Fruit fly (Drosophila melanogaster) whole organism, adult: ENCODE measurements around the gene meng.

Source experiments
- CG11617 ChIP-seq: fragments of 200-800 bp; sonication (Bioruptor generic); optimal IDR thresholded peaks from 2 replicates; lab custom pipeline; 2017; ENCODE audit warnings: mild to moderate bottlenecking, missing biosample characterization, missing genetic modification reagents, missing genetic modification characterization
- CG12768 ChIP-seq: fragments of 200-800 bp; sonication (Bioruptor generic); optimal IDR thresholded peaks from 2 replicates; lab custom pipeline; 2017; ENCODE audit warnings: missing biosample characterization, missing genetic modification characterization, mild to moderate bottlenecking, moderate library complexity, missing genetic modification reagents
- CG14711 ChIP-seq: fragments of 200-800 bp; sonication (Bioruptor generic); optimal IDR thresholded peaks from 2 replicates; lab custom pipeline; 2018; ENCODE audit warnings: missing biosample characterization, mild to moderate bottlenecking, missing genetic modification characterization, moderate library complexity
- CG1620 ChIP-seq: fragments of 200-800 bp; sonication (Bioruptor generic); optimal IDR thresholded peaks from 2 replicates; lab custom pipeline; 2016; ENCODE audit warnings: missing biosample characterization, missing genetic modification characterization
- CG33017 ChIP-seq: fragments of 200-800 bp; sonication (Bioruptor generic); optimal IDR thresholded peaks from 2 replicates; lab custom pipeline; 2018; ENCODE audit warnings: missing biosample characterization, mild to moderate bottlenecking, missing genetic modification characterization, moderate library complexity
- CG5204 ChIP-seq: fragments of 200-800 bp; sonication (Bioruptor generic); optimal IDR thresholded peaks from 2 replicates; lab custom pipeline; 2016; ENCODE audit warnings: missing biosample characterization, missing genetic modification characterization
- CG7045 ChIP-seq: fragments of 200-800 bp; sonication (Bioruptor generic); optimal IDR thresholded peaks from 2 replicates; lab custom pipeline; 2017; ENCODE audit warnings: missing biosample characterization, mild to moderate bottlenecking, missing genetic modification characterization
- CG7101 ChIP-seq: fragments of 200-800 bp; sonication (Bioruptor generic); optimal IDR thresholded peaks from 2 replicates; lab custom pipeline; 2018; ENCODE audit warnings: missing biosample characterization, mild to moderate bottlenecking, missing genetic modification characterization, moderate library complexity
- Clk ChIP-seq: fragments of 200-800 bp; sonication (Bioruptor generic); optimal IDR thresholded peaks from 2 replicates; lab custom pipeline; 2017; ENCODE audit warnings: missing biosample characterization, missing genetic modification characterization
- Crg-1 ChIP-seq: fragments of 200-800 bp; sonication (Bioruptor generic); optimal IDR thresholded peaks from 2 replicates; lab custom pipeline; 2016; ENCODE audit warnings: missing biosample characterization, missing genetic modification characterization
- Hr96 ChIP-seq: fragments of 200-800 bp; sonication (Bioruptor generic); optimal IDR thresholded peaks from 2 replicates; lab custom pipeline; 2016; ENCODE audit warnings: missing biosample characterization, missing genetic modification characterization
- Mnt ChIP-seq: fragments of 200-800 bp; sonication (Bioruptor generic); optimal IDR thresholded peaks from 2 replicates; lab custom pipeline; 2016; ENCODE audit warnings: missing biosample characterization, mild to moderate bottlenecking, missing genetic modification characterization
- bab1 ChIP-seq: fragments of 200-800 bp; sonication (Bioruptor generic); optimal IDR thresholded peaks from 3 replicates; lab custom pipeline; 2019; ENCODE audit warnings: missing biosample characterization, mild to moderate bottlenecking, missing genetic modification characterization, moderate library complexity
- cic ChIP-seq: fragments of 200-800 bp; sonication (Bioruptor generic); optimal IDR thresholded peaks from 2 replicates; lab custom pipeline; 2017; ENCODE audit warnings: missing biosample characterization, mild to moderate bottlenecking, missing genetic modification characterization, moderate library complexity
- cnc ChIP-seq, 2 experiments: fragments of >200 bp; optimal IDR thresholded peaks; 2 replicates each; lab custom pipeline; 2017
- kay ChIP-seq: fragments of 200-800 bp; sonication (Bioruptor generic); peaks from one replicate; lab custom pipeline; 2016; ENCODE audit warnings: missing biosample characterization, missing genetic modification characterization, borderline replicate concordance
- ovo ChIP-seq: fragments of 200-800 bp; sonication (Bioruptor generic); optimal IDR thresholded peaks from 2 replicates; lab custom pipeline; 2016; ENCODE audit warnings: missing biosample characterization, missing genetic modification characterization
- pad ChIP-seq: fragments of 200-800 bp; sonication (Bioruptor generic); optimal IDR thresholded peaks from 3 replicates; lab custom pipeline; 2017; ENCODE audit warnings: missing biosample characterization, missing genetic modification characterization, mild to moderate bottlenecking, moderate library complexity, missing genetic modification reagents
- tj ChIP-seq: fragments of 200-800 bp; sonication (Bioruptor generic); optimal IDR thresholded peaks from 3 replicates; lab custom pipeline; 2017; ENCODE audit warnings: missing biosample characterization, mild to moderate bottlenecking, missing genetic modification characterization, moderate library complexity
- toe ChIP-seq: fragments of 200-800 bp; sonication (Bioruptor generic); optimal IDR thresholded peaks from 2 replicates; lab custom pipeline; 2016; ENCODE audit warnings: missing biosample characterization, missing genetic modification characterization

Gene meng

dm6 chr2L:6741980-6742591 lies at the start of gene meng:
TSS of gene meng (plus strand) at chr2L:6742502.
- peak; percentile 71 for TF ChIP-seq kay (GFP tag; lab: Kevin White, UChicago)
- no peak for TF ChIP-seq CG1620 (GFP tag; lab: Kevin White, UChicago)

dm6 chr2L:6693794-6694254 lies 48.5 kb upstream of the meng start:
- TF ChIP-seq Mnt (GFP tag; lab: Kevin White, UChicago): no peak
- no peak for TF ChIP-seq CG7101 (tag; lab: Kevin White, UChicago)
- no peak for TF ChIP-seq Clk (GFP tag; lab: Kevin White, UChicago)
- no peak for TF ChIP-seq toe (GFP tag; lab: Kevin White, UChicago)
- no peak for TF ChIP-seq Crg-1 (GFP tag; lab: Kevin White, UChicago)
- no peak for TF ChIP-seq CG1620 (GFP tag; lab: Kevin White, UChicago)
- TF ChIP-seq CG33017 (tag; lab: Kevin White, UChicago): no peak
- TF ChIP-seq Hr96: no peak
- no peak for TF ChIP-seq CG12768 (GFP tag; lab: Kevin White, UChicago)

- TF ChIP-seq toe (GFP tag; lab: Kevin White, UChicago) (no peak), cic (GFP tag; lab: Kevin White, UChicago) (no peak), CG1620 (GFP tag; lab: Kevin White, UChicago) (no peak), CG33017 (tag; lab: Kevin White, UChicago) (no peak), CG5204 (GFP tag; lab: Kevin White, UChicago) (no peak), kay (GFP tag; lab: Kevin White, UChicago) (no peak), Hr96 (no peak), Mnt (GFP tag; lab: Kevin White, UChicago) (no peak), CG11617 (GFP tag; lab: Kevin White, UChicago) (no peak), CG7101 (tag; lab: Kevin White, UChicago) (no peak), Crg-1 (GFP tag; lab: Kevin White, UChicago) (no peak), CG12768 (GFP tag; lab: Kevin White, UChicago) (no peak), bab1 (no peak), CG14711 (tag; lab: Kevin White, UChicago) (no peak), cnc (optimal IDR thresholded peaks at IDR 0.05; lab: Kevin White, UChicago) (no peak), ovo (no peak), Clk (GFP tag; lab: Kevin White, UChicago) (no peak), pad (GFP tag; lab: Kevin White, UChicago) (no peak), tj (GFP tag; lab: Kevin White, UChicago) (no peak), CG7045 (no peak)
These were observed 46.1 kb upstream of the meng start for dm6 chr2L:6696229-6696628.

- TF ChIP-seq kay (GFP tag; lab: Kevin White, UChicago) (no peak), Crg-1 (GFP tag; lab: Kevin White, UChicago) (no peak), CG1620 (GFP tag; lab: Kevin White, UChicago) (no peak), pad (GFP tag; lab: Kevin White, UChicago) (no peak), Mnt (GFP tag; lab: Kevin White, UChicago) (no peak), toe (GFP tag; lab: Kevin White, UChicago) (no peak), CG11617 (GFP tag; lab: Kevin White, UChicago) (no peak), ovo (no peak), CG14711 (tag; lab: Kevin White, UChicago) (no peak), CG33017 (tag; lab: Kevin White, UChicago) (no peak), tj (GFP tag; lab: Kevin White, UChicago) (no peak), CG12768 (GFP tag; lab: Kevin White, UChicago) (no peak), Clk (GFP tag; lab: Kevin White, UChicago) (no peak), CG7045 (no peak), bab1 (no peak), CG7101 (tag; lab: Kevin White, UChicago) (no peak), CG5204 (GFP tag; lab: Kevin White, UChicago) (no peak), cnc (optimal IDR thresholded peaks at IDR 0.05; lab: Kevin White, UChicago) (no peak)
These were observed 43.9 kb upstream of the meng start for dm6 chr2L:6698387-6698786.

- TF ChIP-seq CG5204 (GFP tag; lab: Kevin White, UChicago) (no peak), kay (GFP tag; lab: Kevin White, UChicago) (no peak), CG7101 (tag; lab: Kevin White, UChicago) (no peak), ovo (no peak), toe (GFP tag; lab: Kevin White, UChicago) (no peak), Mnt (GFP tag; lab: Kevin White, UChicago) (no peak), cic (GFP tag; lab: Kevin White, UChicago) (no peak), Crg-1 (GFP tag; lab: Kevin White, UChicago) (no peak), CG33017 (tag; lab: Kevin White, UChicago) (no peak), Hr96 (no peak)
These were observed 41.6 kb upstream of the meng start for dm6 chr2L:6700742-6701141.

dm6 chr2L:6701409-6702199 lies 40.7 kb upstream of the meng start:
- TF ChIP-seq pad (GFP tag; lab: Kevin White, UChicago) (no peak), cic (GFP tag; lab: Kevin White, UChicago) (no peak), bab1 (no peak), CG33017 (tag; lab: Kevin White, UChicago) (no peak), CG7045 (no peak), CG5204 (GFP tag; lab: Kevin White, UChicago) (no peak), tj (GFP tag; lab: Kevin White, UChicago) (no peak), Mnt (GFP tag; lab: Kevin White, UChicago) (no peak), Clk (GFP tag; lab: Kevin White, UChicago) (no peak), CG12768 (GFP tag; lab: Kevin White, UChicago) (no peak), CG11617 (GFP tag; lab: Kevin White, UChicago) (no peak), Hr96 (no peak), cnc (optimal IDR thresholded peaks at IDR 0.05; lab: Kevin White, UChicago) (no peak), CG1620 (GFP tag; lab: Kevin White, UChicago) (no peak), ovo (no peak), toe (GFP tag; lab: Kevin White, UChicago) (no peak), CG14711 (tag; lab: Kevin White, UChicago) (no peak)
